Fruit fly (Drosophila melanogaster): ENCODE results near the gene Cyp4c3.

Gene Cyp4c3

dm6 chr3R:30887711-30888549 lies 5.9 kb upstream of the Cyp4c3 start (continued):
- TF ChIP-seq CG3163 (GFP tag; optimal IDR thresholded peaks at IDR 0.05) = no peak
- no peak for TF ChIP-seq hth (optimal IDR thresholded peaks at IDR 0.05)
- peak; percentile 54; the same call in 2 of the 3 replicates for TF ChIP-seq Aef1 (GFP tag; IDR thresholded peaks at IDR 0.05)
- peak; percentile 57; the same call in 2 of the 3 replicates for TF ChIP-seq Optix (GFP tag; IDR thresholded peaks at IDR 0.05)
- TF ChIP-seq HLH4C (GFP tag; IDR thresholded peaks at IDR 0.05; ENCODE audit: partially characterized antibody) = no peak
- TF ChIP-seq Bteb2 (GFP tag; optimal IDR thresholded peaks at IDR 0.05) = peak; percentile 28
- TF ChIP-seq ab (GFP tag; optimal IDR thresholded peaks at IDR 0.05) = no peak
- peak; percentile 58 for TF ChIP-seq CG2712 (tag; optimal IDR thresholded peaks at IDR 0.05)
- peak; percentile 5 for TF ChIP-seq caup (GFP tag; optimal IDR thresholded peaks at IDR 0.05; ENCODE audit: severe bottlenecking)
- peak; percentile 57 for TF ChIP-seq CG4424 (GFP tag; optimal IDR thresholded peaks at IDR 0.05)
- peak; percentile 77; the same call in 2 of the 3 replicates for TF ChIP-seq Mrtf (GFP tag; IDR thresholded peaks at IDR 0.05)
- no peak for TF ChIP-seq Elba2 (GFP tag; optimal IDR thresholded peaks at IDR 0.05)
- TF ChIP-seq CG18476 (GFP tag; optimal IDR thresholded peaks at IDR 0.05) = no peak
- TF ChIP-seq Myb (GFP tag; optimal IDR thresholded peaks at IDR 0.05) = peak; percentile 42
- peak; percentile 49; the same call in 1 of the 2 replicates for TF ChIP-seq CG10366 (GFP tag; IDR thresholded peaks at IDR 0.05)
- TF ChIP-seq CG6654 (GFP tag; optimal IDR thresholded peaks at IDR 0.05) = no peak
- TF ChIP-seq CG3995 (GFP tag; optimal IDR thresholded peaks at IDR 0.05) = peak; percentile 1
- TF ChIP-seq seq (GFP tag; IDR thresholded peaks at IDR 0.05) = peak; percentile 42; the same call in 1 of the 2 replicates
- no peak for TF ChIP-seq ftz-f1 (GFP tag; optimal IDR thresholded peaks at IDR 0.05)
- no peak for TF ChIP-seq cato (GFP tag; optimal IDR thresholded peaks at IDR 0.05; ENCODE audit: borderline replicate concordance)
- peak; percentile 71 for TF ChIP-seq Sox102F (GFP tag; optimal IDR thresholded peaks at IDR 0.05)
- no peak for TF ChIP-seq tna (GFP tag; IDR thresholded peaks at IDR 0.05; ENCODE audit: partially characterized antibody)
- TF ChIP-seq CG4820 (GFP tag; optimal IDR thresholded peaks at IDR 0.05) = peak; percentile 58
- no peak for TF ChIP-seq bbx (GFP tag; IDR thresholded peaks at IDR 0.05; ENCODE audit: partially characterized antibody)
- 0 out of 2 replicates have a peak, but pooled peaks have one; percentile 30 for TF ChIP-seq CG6272 (GFP tag; IDR thresholded peaks at IDR 0.05)
- TF ChIP-seq chm (GFP tag; IDR thresholded peaks at IDR 0.05) = peak; percentile 80
- TF ChIP-seq CG4404 (GFP tag; IDR thresholded peaks at IDR 0.05) = no peak
- TF ChIP-seq Opbp (GFP tag; IDR thresholded peaks at IDR 0.05; ENCODE audit: partially characterized antibody) = no peak
- peak; percentile 67 for TF ChIP-seq HLH3B (GFP tag; IDR thresholded peaks at IDR 0.05)
- TF ChIP-seq CG7372 (GFP tag; IDR thresholded peaks at IDR 0.05) = peak; percentile 60; the same call in 1 of the 2 replicates
- TF ChIP-seq btn (GFP tag; optimal IDR thresholded peaks at IDR 0.05) = no peak
- TF ChIP-seq Six4 (GFP tag; optimal IDR thresholded peaks at IDR 0.05) = no peak
- TF ChIP-seq kni (GFP tag; optimal IDR thresholded peaks at IDR 0.05) = no peak
- no peak for TF ChIP-seq p53 (GFP tag; optimal IDR thresholded peaks at IDR 0.05)
- no peak for TF ChIP-seq CG9797 (GFP tag; optimal IDR thresholded peaks at IDR 0.05)
- peak; percentile 66 for TF ChIP-seq CG9932 (GFP tag; IDR thresholded peaks at IDR 0.05)
- TF ChIP-seq her (GFP tag; optimal IDR thresholded peaks at IDR 0.05) = peak; percentile 65
- TF ChIP-seq Hand (GFP tag; optimal IDR thresholded peaks at IDR 0.05) = no peak
- peak; percentile 44; the same call in 1 of the 3 replicates for TF ChIP-seq CG2199 (GFP tag; IDR thresholded peaks at IDR 0.05)
- TF ChIP-seq Dip3 (GFP tag; optimal IDR thresholded peaks at IDR 0.05) = peak; percentile 46
- TF ChIP-seq ind (GFP tag; optimal IDR thresholded peaks at IDR 0.05) = peak; percentile 76
- peak; percentile 65 for TF ChIP-seq sisA (GFP tag; IDR thresholded peaks at IDR 0.05)
- no peak for TF ChIP-seq ac (GFP tag; optimal IDR thresholded peaks at IDR 0.05)
- TF ChIP-seq Tbp (GFP tag; optimal IDR thresholded peaks at IDR 0.05) = no peak
- no peak for TF ChIP-seq CG2889 (GFP tag; IDR thresholded peaks at IDR 0.05)
- no peak for TF ChIP-seq ERR (GFP tag; optimal IDR thresholded peaks at IDR 0.05)
- TF ChIP-seq Fer1 (GFP tag; optimal IDR thresholded peaks at IDR 0.05) = peak; percentile 56
- no peak for TF ChIP-seq CG10959 (GFP tag; IDR thresholded peaks at IDR 0.05)
- no peak for TF ChIP-seq twi (tag; optimal IDR thresholded peaks at IDR 0.05)
- peak; percentile 74 for TF ChIP-seq H2.0 (GFP tag; IDR thresholded peaks at IDR 0.05)
